Worm (Caenorhabditis elegans) whole organism, mixed stage, embryonic: Measurements from ENCODE around the gene nep-11.

Experiments
- M03D4.4 ChIP-seq: sonication (generic microtip); optimal IDR thresholded peaks from 2 replicates; lab custom pipeline; 2017; ENCODE audit warnings: mild to moderate bottlenecking, missing genetic modification characterization, missing compliant biosample characterization
- ceh-39 ChIP-seq: fragments of 150-350 bp; optimal IDR thresholded peaks from 2 replicates; lab custom pipeline; 2014; ENCODE audit warnings: missing biosample characterization, missing genetic modification characterization
- ceh-83 ChIP-seq: fragments of 200-800 bp; sonication (Bioruptor generic); optimal IDR thresholded peaks from 2 replicates; lab custom pipeline; 2018; ENCODE audit warnings: mild to moderate bottlenecking, missing genetic modification characterization, missing compliant biosample characterization
- ces-1 ChIP-seq: fragments of 150-350 bp; optimal IDR thresholded peaks from 2 replicates; lab custom pipeline; 2014; ENCODE audit warnings: missing biosample characterization, missing genetic modification reagents, missing genetic modification characterization
- cnd-1 ChIP-seq: fragments of 200-800 bp; sonication (Bioruptor generic); optimal IDR thresholded peaks from 2 replicates; lab custom pipeline; 2018; ENCODE audit warnings: mild to moderate bottlenecking, missing genetic modification characterization, missing compliant biosample characterization
- elt-1 ChIP-seq: sonication (generic microtip); optimal IDR thresholded peaks from 2 replicates; lab custom pipeline; 2017; ENCODE audit warnings: missing genetic modification characterization, mild to moderate bottlenecking, missing compliant biosample characterization, antibody characterized with exemption, moderate library complexity, borderline replicate concordance; ENCODE audit not compliant: insufficient read depth
- elt-3 ChIP-seq: fragments of 150-350 bp; optimal IDR thresholded peaks from 2 replicates; lab custom pipeline; 2014; ENCODE audit warnings: missing biosample characterization, missing genetic modification characterization
- flh-1 ChIP-seq: fragments of 200-800 bp; sonication (Bioruptor generic); optimal IDR thresholded peaks from 2 replicates; lab custom pipeline; 2018; ENCODE audit warnings: mild to moderate bottlenecking, missing genetic modification characterization, moderate library complexity, missing compliant biosample characterization
- hlh-1 ChIP-seq: fragments of 150-350 bp; optimal IDR thresholded peaks from 2 replicates; lab custom pipeline; 2014; ENCODE audit warnings: missing biosample characterization, missing genetic modification reagents, missing genetic modification characterization
- lin-13 ChIP-seq: fragments of 150-350 bp; optimal IDR thresholded peaks from 2 replicates; lab custom pipeline; 2014; ENCODE audit warnings: missing biosample characterization, missing genetic modification characterization
- lsy-2 ChIP-seq: fragments of 150-350 bp; optimal IDR thresholded peaks from 2 replicates; lab custom pipeline; 2014; ENCODE audit warnings: missing biosample characterization, missing genetic modification characterization
- mep-1 ChIP-seq: fragments of 150-350 bp; optimal IDR thresholded peaks from 2 replicates; lab custom pipeline; 2017; ENCODE audit warnings: missing biosample characterization, missing genetic modification reagents, missing genetic modification characterization, inconsistent platforms
- mls-2 ChIP-seq: sonication (generic microtip); optimal IDR thresholded peaks from 2 replicates; lab custom pipeline; 2016; ENCODE audit warnings: mild to moderate bottlenecking, missing genetic modification characterization, moderate library complexity, missing compliant biosample characterization
- nhr-12 ChIP-seq: fragments of 150-350 bp; optimal IDR thresholded peaks from 2 replicates; lab custom pipeline; 2014; ENCODE audit warnings: missing biosample characterization, missing genetic modification characterization
- nhr-2 ChIP-seq: fragments of 150-350 bp; optimal IDR thresholded peaks from 2 replicates; lab custom pipeline; 2014; ENCODE audit warnings: missing biosample characterization, missing genetic modification characterization
- nhr-28 ChIP-seq: fragments of 150-350 bp; optimal IDR thresholded peaks from 2 replicates; lab custom pipeline; 2014; ENCODE audit warnings: missing biosample characterization, missing genetic modification characterization
- pha-4 ChIP-seq: fragments of 150-350 bp; optimal IDR thresholded peaks from 2 replicates; lab custom pipeline; 2018; ENCODE audit warnings: missing biosample characterization, missing genetic modification reagents, missing genetic modification characterization
- unc-39 ChIP-seq: fragments of 150-350 bp; optimal IDR thresholded peaks from 2 replicates; lab custom pipeline; 2014; ENCODE audit warnings: missing biosample characterization, missing genetic modification characterization
- unc-62 ChIP-seq: fragments of 150-350 bp; optimal IDR thresholded peaks from 2 replicates; lab custom pipeline; 2014; ENCODE audit warnings: missing biosample characterization, missing genetic modification reagents, missing genetic modification characterization
- ztf-11 ChIP-seq: fragments of 150-350 bp; optimal IDR thresholded peaks from 2 replicates; lab custom pipeline; 2014; ENCODE audit warnings: missing biosample characterization, missing genetic modification characterization

Gene nep-11

DNA sequence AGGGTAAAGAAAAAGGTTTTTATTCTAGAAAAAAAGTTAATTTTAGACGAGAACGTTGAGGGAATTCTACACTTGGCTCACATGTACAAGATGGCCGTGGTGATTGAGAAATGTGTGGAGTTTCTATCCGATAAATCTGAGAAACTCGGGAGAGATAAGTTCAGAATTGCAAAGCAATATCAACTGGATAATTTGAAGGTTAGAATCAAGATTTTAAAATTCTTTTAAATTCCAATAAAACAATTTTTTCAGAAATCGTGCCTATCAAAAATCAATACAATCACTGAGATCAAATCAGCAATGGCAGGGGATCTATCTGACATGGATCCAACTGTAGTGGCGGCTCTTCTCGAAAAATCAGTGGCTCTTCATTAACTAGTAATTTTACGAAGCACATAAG lies 47.1 kb downstream of the nep-11 start, which contains the start of gene Y49F6C.2:
Y49F6C.2 (plus strand) TSS at position 301 of the 400 bp plus-strand sequence.
- TF ChIP-seq nhr-12 (tag; lab: Kevin White, UChicago): no peak
- no peak for TF ChIP-seq ceh-83 (GFP tag; lab: Kevin White, UChicago)
- no peak for TF ChIP-seq elt-1 (tag; lab: Kevin White, UChicago)
- TF ChIP-seq cnd-1 (tag; lab: Kevin White, UChicago): no peak
- no peak for TF ChIP-seq mep-1 (tag; lab: Kevin White, UChicago)
- no peak for TF ChIP-seq hlh-1 (tag; lab: Kevin White, UChicago)
- no peak for TF ChIP-seq lsy-2 (tag; lab: Kevin White, UChicago)
- no peak for TF ChIP-seq nhr-28 (tag; lab: Kevin White, UChicago)
- TF ChIP-seq ceh-39: no peak
- TF ChIP-seq lin-13: no peak
- TF ChIP-seq, all 35 proteins: peak for 0

- TF ChIP-seq elt-3 (tag; lab: Kevin White, UChicago): no peak
- TF ChIP-seq mep-1 (tag; lab: Kevin White, UChicago): no peak
- no peak for TF ChIP-seq flh-1
- TF ChIP-seq elt-1 (tag; lab: Kevin White, UChicago): no peak
- TF ChIP-seq nhr-2 (tag; lab: Kevin White, UChicago): peak; percentile 8
These were observed 48.5 kb downstream of the nep-11 start, which contains the start of gene bath-9 for ce11 chrII:3376789-3377188. TSS of gene bath-9 (plus strand) at chrII:3377089.

ce11 chrII:3375302-3375701 lies 50.0 kb downstream of the nep-11 start:
- TF ChIP-seq ztf-11 (tag; lab: Kevin White, UChicago): no peak

ce11 chrII:3374779-3375178 lies 50.6 kb downstream of the nep-11 start, which contains the start of gene bath-10:
TSS of gene bath-10 (plus strand) at chrII:3375079.
- peak; percentile 22 for TF ChIP-seq nhr-2 (tag; lab: Kevin White, UChicago)
- no peak for TF ChIP-seq M03D4.4 (tag; lab: Kevin White, UChicago)
- no peak for TF ChIP-seq pha-4

DNA sequence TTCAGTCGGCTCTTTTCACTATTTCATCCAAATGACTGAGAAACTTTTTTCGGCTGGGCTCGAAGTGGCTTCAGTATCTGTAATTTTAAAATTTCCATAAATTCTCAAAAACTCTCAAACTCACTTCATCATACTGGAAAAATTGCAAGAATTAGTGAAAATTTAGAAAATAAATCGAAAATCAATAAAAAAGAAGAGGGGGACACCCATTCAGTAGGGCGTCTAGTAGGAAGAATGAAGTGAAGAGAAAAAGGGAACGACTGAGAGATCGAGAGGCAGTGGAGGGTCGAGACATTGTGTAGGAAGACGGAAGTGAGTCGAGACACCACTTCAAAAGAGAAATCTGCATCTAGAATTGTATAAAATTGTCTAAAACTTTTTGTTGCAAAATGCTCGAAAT lies 51.5 kb downstream of the nep-11 start:
- TF ChIP-seq ces-1 (peak; percentile 77), mls-2 (no peak)

DNA sequence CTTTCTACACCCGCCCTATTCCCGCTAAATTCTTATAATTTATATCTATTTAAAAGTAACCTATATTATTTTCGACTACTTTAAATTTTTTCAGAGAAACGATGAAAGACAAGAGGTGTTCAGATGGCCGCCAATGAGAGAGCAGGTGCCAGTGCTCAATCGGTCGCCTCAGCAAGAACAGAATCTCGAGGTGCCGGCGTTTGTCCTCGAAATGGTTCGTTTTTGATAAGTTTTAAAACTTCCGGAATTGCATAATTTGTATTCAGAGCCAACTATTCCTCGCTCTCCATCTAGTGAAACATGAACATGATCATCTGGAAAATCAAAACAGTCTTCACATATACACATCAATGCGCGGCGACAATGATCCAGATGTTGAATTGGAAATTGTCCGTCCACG lies 54.3 kb downstream of the nep-11 start, which contains the start of gene bath-23:
bath-23 (plus strand) TSS at position 301 of the 400 bp plus-strand sequence.
- TF ChIP-seq nhr-2 (tag; lab: Kevin White, UChicago) (no peak), unc-39 (tag; lab: Kevin White, UChicago) (no peak), unc-62 (GFP tag; lab: Kevin White, UChicago) (no peak)
